Worm (Caenorhabditis elegans): Measurements from ENCODE around the gene pmp-3.

The pmp-3 gene

ce11 chrV:14656970-14657369, 10.4 kb downstream of the pmp-3 start:
- TF ChIP-seq zip-5 (tag; optimal IDR thresholded peaks at IDR 0.05): no peak
- TF ChIP-seq nhr-11 (tag; optimal IDR thresholded peaks at IDR 0.05): no peak
- no peak for TF ChIP-seq dmd-4 (tag; optimal IDR thresholded peaks at IDR 0.05; ENCODE audit: borderline replicate concordance)

- TF ChIP-seq ceh-22 (tag; optimal IDR thresholded peaks at IDR 0.05) (no peak), elt-4 (tag; optimal IDR thresholded peaks at IDR 0.05) (no peak), T23F11.4 (GFP tag; optimal IDR thresholded peaks at IDR 0.05) (no peak), ref-2 (tag; optimal IDR thresholded peaks at IDR 0.05) (no peak), ceh-18 (tag; optimal IDR thresholded peaks at IDR 0.05) (no peak), ceh-30 (tag; optimal IDR thresholded peaks at IDR 0.05) (no peak), nhr-232 (tag; optimal IDR thresholded peaks at IDR 0.05) (no peak), hlh-30 (tag; optimal IDR thresholded peaks at IDR 0.05; ENCODE audit: insufficient read depth) (no peak), tbx-7 (tag; optimal IDR thresholded peaks at IDR 0.05) (no peak), sox-2 (GFP tag; IDR thresholded peaks at IDR 0.05) (no peak), K02D7.2 (tag; optimal IDR thresholded peaks at IDR 0.05) (no peak), ceh-2 (tag; optimal IDR thresholded peaks at IDR 0.05) (no peak), ceh-9 (tag; optimal IDR thresholded peaks at IDR 0.05) (no peak), ceh-19 (GFP tag; optimal IDR thresholded peaks at IDR 0.05) (no peak), unc-42 (tag; optimal IDR thresholded peaks at IDR 0.05) (no peak), dve-1 (tag; optimal IDR thresholded peaks at IDR 0.05) (no peak), gmeb-2 (tag; optimal IDR thresholded peaks at IDR 0.05) (no peak), ceh-6 (GFP tag; optimal IDR thresholded peaks at IDR 0.05) (no peak), syd-9 (tag; optimal IDR thresholded peaks at IDR 0.05) (no peak), C38D4.7 (GFP tag; optimal IDR thresholded peaks at IDR 0.05) (no peak)
Observed at ce11 chrV:14658131-14658530, 11.6 kb downstream of the pmp-3 start, which contains the start of gene slc-25A29. Gene slc-25A29, minus strand, starts transcription at chrV:14658175.

ce11 chrV:14659595-14659994, 13.1 kb downstream of the pmp-3 start:
- TF ChIP-seq F13H6.1 (tag; optimal IDR thresholded peaks at IDR 0.05): no peak
- no peak for TF ChIP-seq C08G9.2 (tag; optimal IDR thresholded peaks at IDR 0.05)
- no peak for TF ChIP-seq rnt-1 (tag; optimal IDR thresholded peaks at IDR 0.05)
- TF ChIP-seq ama-1 (optimal IDR thresholded peaks at IDR 0.05): no peak
- no peak for TF ChIP-seq unc-3 (GFP tag; conservative IDR thresholded peaks at IDR 0.05)
- no peak for TF ChIP-seq unc-3 (tag; optimal IDR thresholded peaks at IDR 0.05)
- no peak for TF ChIP-seq unc-42 (tag; optimal IDR thresholded peaks at IDR 0.05)
- no peak for TF ChIP-seq C38D4.7 (GFP tag; optimal IDR thresholded peaks at IDR 0.05)
- TF ChIP-seq odd-2 (tag; optimal IDR thresholded peaks at IDR 0.05): no peak
- TF ChIP-seq hlh-15 (tag; optimal IDR thresholded peaks at IDR 0.05): no peak
- TF ChIP-seq ceh-22 (tag; optimal IDR thresholded peaks at IDR 0.05): no peak
- TF ChIP-seq ceh-30 (tag; optimal IDR thresholded peaks at IDR 0.05): no peak
- no peak for TF ChIP-seq pag-3 (tag; optimal IDR thresholded peaks at IDR 0.05; ENCODE audit: borderline replicate concordance)
- TF ChIP-seq hlh-8 (tag; optimal IDR thresholded peaks at IDR 0.05): no peak
- no peak for TF ChIP-seq tbx-7 (tag; optimal IDR thresholded peaks at IDR 0.05)
- no peak for TF ChIP-seq fkh-10 (GFP tag; optimal IDR thresholded peaks at IDR 0.05)
- TF ChIP-seq nhr-11 (tag; optimal IDR thresholded peaks at IDR 0.05): no peak
- TF ChIP-seq ceh-6 (GFP tag; optimal IDR thresholded peaks at IDR 0.05): no peak

- TF ChIP-seq nfya-1 (tag; optimal IDR thresholded peaks at IDR 0.05) (no peak), K09A11.1 (tag; optimal IDR thresholded peaks at IDR 0.05; ENCODE audit: insufficient read depth) (no peak), ahr-1 (tag; optimal IDR thresholded peaks at IDR 0.05) (no peak), dve-1 (tag; optimal IDR thresholded peaks at IDR 0.05) (no peak), ceh-34 (tag; optimal IDR thresholded peaks at IDR 0.05) (no peak), unc-3 (GFP tag; conservative IDR thresholded peaks at IDR 0.05) (no peak), unc-3 (tag; optimal IDR thresholded peaks at IDR 0.05) (no peak), pha-2 (tag; optimal IDR thresholded peaks at IDR 0.05) (no peak), hlh-8 (tag; optimal IDR thresholded peaks at IDR 0.05) (no peak), ceh-22 (tag; optimal IDR thresholded peaks at IDR 0.05) (no peak), pros-1 (tag; optimal IDR thresholded peaks at IDR 0.05) (no peak)
Observed at ce11 chrV:14660608-14661355, 14.2 kb downstream of the pmp-3 start, which contains the start of gene srh-17. Gene srh-17, plus strand, starts transcription at chrV:14661305.

All from whole organism, late embryonic.